Fruit fly (Drosophila melanogaster): ENCODE measurements around the gene CG42464.

dm6 chr2L:3700374-3700773 lies 1.1 kb downstream of the CG42464 start, which contains the start of gene Sfp24C1:
- TF ChIP-seq bbx (GFP tag; IDR thresholded peaks at IDR 0.05; ENCODE audit: partially characterized antibody): no peak
- TF ChIP-seq CG10267 (tag; optimal IDR thresholded peaks at IDR 0.05): no peak
- TF ChIP-seq ro (GFP tag; IDR thresholded peaks at IDR 0.05): no peak
- no peak for TF ChIP-seq Dfd (GFP tag; optimal IDR thresholded peaks at IDR 0.05)
- no peak for TF ChIP-seq PHDP (tag; optimal IDR thresholded peaks at IDR 0.05)
- no peak for TF ChIP-seq Hr39 (optimal IDR thresholded peaks at IDR 0.05)

Measured in whole organism, embryonic.